Fruit fly (Drosophila melanogaster): ENCODE results near the gene Cul3.

dm6 chr2L:15274783-15275316 is 3.0 kb upstream of the Cul3 start, which contains the start of gene UK114:
- TF ChIP-seq brk (GFP tag; optimal IDR thresholded peaks at IDR 0.05) (peak; percentile 34), Sp1 (GFP tag; optimal IDR thresholded peaks at IDR 0.05) (no peak), usp (GFP tag; optimal IDR thresholded peaks at IDR 0.05) (no peak), psq (GFP tag; optimal IDR thresholded peaks at IDR 0.05) (peak; percentile 39), rgr (GFP tag; optimal IDR thresholded peaks at IDR 0.05) (no peak)

Data from whole organism, wandering third instar larva.